Worm (Caenorhabditis elegans) whole organism, L4 larva: ENCODE measurements around the gene D1046.4.

Source experiments
- aly-2 ChIP-seq: sonication (generic microtip); optimal IDR thresholded peaks from 2 replicates; lab custom pipeline; 2018; ENCODE audit warnings: missing biosample characterization, missing genetic modification characterization
- daf-8 ChIP-seq: fragments of 200-800 bp; sonication (Bioruptor generic); IDR thresholded peaks from 2 replicates; pipeline ENCODE4 v1.3.6; 2022; ENCODE audit warnings: missing genetic modification characterization, missing compliant biosample characterization
- nhr-10 ChIP-seq: fragments of 150-350 bp; optimal IDR thresholded peaks from 2 replicates; lab custom pipeline; 2014; ENCODE audit warnings: missing biosample characterization, missing genetic modification characterization
- pha-4 ChIP-seq, 2 experiments: fragments of 150-350 bp in 1 of 2; fragments of 200-800 bp in 1 of 2; sonication (Bioruptor generic) in 1 of 2; IDR thresholded peaks in 1 of 2; optimal IDR thresholded peaks in 1 of 2; 2 replicates each; pipeline versions ENCODE4 v1.3.6 to Lab custom; 2014 to 2022; ENCODE audit warnings: missing genetic modification characterization in 2 of 2, missing genetic modification reagents in 2 of 2, missing biosample characterization in 1 of 2, missing compliant biosample characterization in 1 of 2
- pqm-1 ChIP-seq: sonication (generic microtip); optimal IDR thresholded peaks from 2 replicates; lab custom pipeline; 2017; ENCODE audit warnings: missing biosample characterization, missing genetic modification characterization

DNA sequence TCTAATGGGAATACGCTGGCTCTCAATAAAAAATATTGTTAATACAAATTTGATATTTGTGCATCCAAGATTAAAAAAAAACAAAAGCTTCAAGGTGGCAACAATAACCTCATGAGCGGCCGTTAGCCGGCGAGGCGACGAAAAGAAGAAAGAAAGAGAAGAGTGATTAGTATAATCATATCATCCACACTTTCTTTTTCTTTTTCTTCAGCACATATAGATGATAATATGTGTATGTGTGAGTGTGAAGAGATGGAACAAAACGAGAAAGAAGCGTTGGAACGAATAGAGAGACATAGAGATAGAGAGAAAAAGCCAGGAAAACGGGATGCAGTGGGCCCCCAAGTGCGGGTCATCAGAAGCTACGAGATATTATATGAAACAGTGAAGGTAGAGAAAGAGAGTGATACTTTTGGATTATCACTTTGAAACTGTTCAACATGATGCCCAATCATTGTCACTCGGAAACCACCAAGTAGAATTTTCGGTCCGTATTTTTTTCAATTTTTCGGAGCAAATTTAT lies 13.3 kb upstream of the D1046.4 start:
- TF ChIP-seq aly-2 = no peak
- no peak for TF ChIP-seq daf-8
- no peak for TF ChIP-seq pha-4 (GFP tag; IDR thresholded peaks at IDR 0.05; lab: Robert Waterston, UW)
- no peak for TF ChIP-seq pha-4 (tag; optimal IDR thresholded peaks at IDR 0.05; lab: Kevin White, UChicago)
- no peak for TF ChIP-seq pqm-1 (tag; lab: Kevin White, UChicago)
- TF ChIP-seq nhr-10 = no peak
